Worm (Caenorhabditis elegans): Measurements from ENCODE around the gene C35A5.6.

The C35A5.6 gene

DNA sequence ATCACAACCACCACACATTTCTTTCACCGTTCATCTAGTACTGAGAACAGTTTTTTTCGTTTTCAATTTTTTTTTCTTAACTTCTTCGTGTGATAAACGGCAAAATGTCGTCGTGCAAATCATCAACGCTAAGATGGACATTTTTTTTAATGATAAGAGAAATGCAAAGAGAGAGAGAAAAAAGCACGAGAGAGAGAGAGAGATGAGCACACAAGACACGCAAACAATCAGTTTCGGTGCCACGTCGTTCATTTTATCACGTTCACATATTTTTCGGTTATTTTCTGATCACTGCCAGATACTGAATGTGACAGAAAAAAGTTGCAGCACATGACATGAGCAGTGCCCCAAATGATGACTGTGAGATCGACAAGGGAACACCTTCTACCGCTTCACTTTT lies 40.7 kb upstream of the C35A5.6 start, which contains the start of gene egl-9 (continued):
- 0 out of 2 replicates have a peak, but pooled peaks have one; percentile 48 for TF ChIP-seq ceh-20 (GFP tag; IDR thresholded peaks at IDR 0.05)
- TF ChIP-seq egl-27 (tag; optimal IDR thresholded peaks at IDR 0.05), result no peak
- peak; percentile 53 for TF ChIP-seq nhr-48 (tag; optimal IDR thresholded peaks at IDR 0.05)
- TF ChIP-seq F26F4.8 (GFP tag; conservative IDR thresholded peaks at IDR 0.05), result no peak
- TF ChIP-seq ztf-11 (tag; optimal IDR thresholded peaks at IDR 0.05), result no peak
- TF ChIP-seq aha-1 (tag), result peak; percentile 99
- TF ChIP-seq unc-62 (GFP tag; optimal IDR thresholded peaks at IDR 0.05 in 1 of 2), result peak in 1 of 2 experiments; percentile 24
- no peak for TF ChIP-seq unc-62 (tag; optimal IDR thresholded peaks at IDR 0.05)
- peak; percentile 83 for TF ChIP-seq hlh-11 (tag; optimal IDR thresholded peaks at IDR 0.05)
- TF ChIP-seq mxl-3 (GFP tag; optimal IDR thresholded peaks at IDR 0.05), result peak; percentile 2
- no peak for TF ChIP-seq ceh-32 (tag; optimal IDR thresholded peaks at IDR 0.05; ENCODE audit: poor library complexity)
- peak in 1 of 2 experiments; percentile 57 for TF ChIP-seq lsy-2 (tag; optimal IDR thresholded peaks at IDR 0.05)
- no peak for TF ChIP-seq set-16 (GFP tag; IDR thresholded peaks at IDR 0.05)
- peak; percentile 78 to 98 for TF ChIP-seq hif-1 (tag; optimal IDR thresholded peaks at IDR 0.05)
- TF ChIP-seq lin-13 (GFP tag; optimal IDR thresholded peaks at IDR 0.05), result peak; percentile 3
- TF ChIP-seq ceh-82 (tag; optimal IDR thresholded peaks at IDR 0.05), result no peak
- no peak for TF ChIP-seq sdz-12 (GFP tag; optimal IDR thresholded peaks at IDR 0.05)
- TF ChIP-seq ZK337.2 (GFP tag; IDR thresholded peaks at IDR 0.05), result no peak
- TF ChIP-seq T20F7.1 (GFP tag; optimal IDR thresholded peaks at IDR 0.05), result no peak

DNA sequence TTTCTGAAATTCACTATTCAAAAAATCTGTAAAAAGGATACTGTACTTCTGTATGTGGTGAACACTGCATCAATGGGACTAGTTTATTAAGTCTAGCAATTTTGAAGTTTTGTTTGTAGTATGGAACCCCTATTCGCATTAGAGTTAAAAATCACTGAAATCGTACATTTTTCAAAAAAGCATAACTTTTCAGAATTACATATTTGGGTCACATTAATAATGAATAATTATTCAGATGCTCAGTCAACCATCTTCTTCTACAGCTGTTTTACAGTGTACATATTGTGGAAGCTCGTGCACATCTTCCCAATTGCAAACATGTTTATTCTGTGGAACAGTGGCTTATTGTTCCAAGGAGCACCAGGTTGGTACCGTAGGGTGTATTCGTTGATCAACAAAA lies 40.2 kb upstream of the C35A5.6 start:
- TF ChIP-seq unc-62 (GFP tag; optimal IDR thresholded peaks at IDR 0.05 in 1 of 2) (peak in 1 of 2 experiments; percentile 95), unc-62 (tag; optimal IDR thresholded peaks at IDR 0.05) (no peak), arid-1 (GFP tag; conservative IDR thresholded peaks at IDR 0.05) (no peak), daf-16 (GFP tag; optimal IDR thresholded peaks at IDR 0.05) (peak in 1 of 2 experiments; percentile 55), daf-16 (tag; optimal IDR thresholded peaks at IDR 0.05) (no peak)

DNA sequence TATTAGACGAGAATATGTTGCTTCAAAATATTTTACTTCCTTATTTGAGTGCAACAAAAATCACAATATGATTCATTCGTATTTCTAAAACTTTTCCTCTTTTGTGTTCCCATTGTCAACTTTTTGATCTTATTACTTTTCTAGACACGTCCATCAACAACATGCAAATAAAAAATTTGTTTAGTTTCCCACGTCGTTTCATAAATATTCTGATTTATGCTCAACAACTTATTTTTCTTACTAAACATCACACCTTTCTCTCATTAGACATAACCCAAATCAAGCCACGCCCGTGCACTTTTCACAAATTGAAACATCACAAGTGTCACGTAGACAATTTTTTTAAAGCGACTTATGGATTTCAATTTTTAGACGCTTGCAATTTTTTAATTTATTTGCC lies 39.1 kb upstream of the C35A5.6 start:
- TF ChIP-seq aha-1 (tag) (peak; percentile 92), T26A8.4 (GFP tag; IDR thresholded peaks at IDR 0.05) (no peak)

DNA sequence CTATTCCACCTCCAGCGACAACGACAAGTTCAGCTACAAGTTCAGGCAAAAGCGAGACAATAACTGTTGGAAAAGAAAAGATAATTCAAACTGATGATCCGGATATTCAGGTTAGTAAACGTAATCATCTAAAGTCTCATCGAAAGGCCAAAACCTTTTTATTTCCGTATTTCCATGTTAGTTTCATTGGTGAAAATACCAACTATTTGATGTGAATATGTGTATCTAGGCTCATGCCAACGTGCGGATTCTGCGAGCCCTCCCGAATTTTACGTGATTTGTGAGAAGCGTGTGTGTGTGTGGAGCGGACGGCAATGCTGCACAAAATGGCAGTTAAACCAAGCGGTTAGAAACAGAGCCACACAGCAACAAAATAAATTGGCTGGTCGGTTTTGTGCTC lies 37.9 kb upstream of the C35A5.6 start:
- TF ChIP-seq hif-1 (tag; optimal IDR thresholded peaks at IDR 0.05), result peak in 1 of 2 experiments; percentile 23
- TF ChIP-seq ama-1 (optimal IDR thresholded peaks at IDR 0.05), result peak; percentile 46
- TF ChIP-seq aha-1 (tag), result peak; percentile 97
- no peak for TF ChIP-seq Y5F2A.4 (GFP tag; optimal IDR thresholded peaks at IDR 0.05)
- no peak for TF ChIP-seq Y105C5A.15 (GFP tag; IDR thresholded peaks at IDR 0.05)
- TF ChIP-seq F26F4.8 (GFP tag; conservative IDR thresholded peaks at IDR 0.05), result 0 out of 2 replicates have a peak, but pooled peaks have one; percentile 31
- TF ChIP-seq zfp-3 (GFP tag; conservative IDR thresholded peaks at IDR 0.05), result 0 out of 2 replicates have a peak, but pooled peaks have one; percentile 25
- 0 out of 2 replicates have a peak, but pooled peaks have one; percentile 6 for TF ChIP-seq Y75B8A.6 (GFP tag; IDR thresholded peaks at IDR 0.05)

DNA sequence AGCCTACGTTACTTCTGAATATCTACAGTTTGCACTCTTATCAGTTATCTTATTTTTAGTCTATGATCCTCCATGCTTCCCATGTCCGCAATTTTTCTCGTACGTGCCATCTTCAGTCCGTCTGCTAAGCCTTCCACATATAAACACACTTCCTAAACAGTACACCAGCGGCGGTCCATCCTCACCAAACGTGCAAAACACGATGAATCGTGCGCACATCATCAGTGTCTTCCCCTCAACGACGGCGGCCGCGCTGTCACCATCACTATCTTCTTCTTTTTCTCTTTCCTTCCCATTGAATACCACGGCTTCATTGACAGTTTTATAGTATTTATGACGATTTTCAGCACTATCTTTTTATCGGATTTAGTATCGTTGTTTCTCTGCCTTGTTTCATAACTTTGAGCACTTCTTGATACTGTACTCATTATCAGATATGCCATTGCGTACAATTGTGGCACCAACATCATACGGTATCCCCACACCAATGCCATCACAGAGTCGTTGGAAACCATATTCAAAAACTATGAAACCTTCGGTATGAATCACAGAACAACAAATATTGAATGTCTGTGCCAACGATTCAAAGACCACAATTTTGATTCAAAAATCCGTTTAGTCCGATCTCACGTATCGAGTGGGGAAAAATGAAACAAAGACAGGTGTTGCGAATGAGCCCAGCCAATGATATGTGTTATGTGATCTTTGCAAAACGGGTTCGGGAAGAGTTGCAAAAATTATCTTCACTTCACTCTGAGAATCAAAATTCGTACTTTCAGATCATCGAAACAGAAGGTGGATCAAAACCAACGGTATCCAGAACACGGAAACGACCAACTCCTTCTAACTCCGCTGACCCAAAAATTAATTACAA lies 35.8 kb upstream of the C35A5.6 start:
- TF ChIP-seq ceh-82 (tag; optimal IDR thresholded peaks at IDR 0.05) (no peak), aha-1 (tag) (peak; percentile 95), unc-62 (GFP tag; optimal IDR thresholded peaks at IDR 0.05 in 1 of 2) (peak in 1 of 2 experiments; percentile 31), unc-62 (tag; optimal IDR thresholded peaks at IDR 0.05) (no peak), hif-1 (tag; optimal IDR thresholded peaks at IDR 0.05) (peak; percentile 49 to 81), nhr-28 (tag; optimal IDR thresholded peaks at IDR 0.05) (peak; percentile 0), F37D6.2 (tag; optimal IDR thresholded peaks at IDR 0.05) (no peak)
